Fruit fly (Drosophila melanogaster): ENCODE results near the gene CG13239.

dm6 chr3L:22901612-22902011, 41.0 kb downstream of the CG13239 start, which contains the start of gene BoYb:
- TF ChIP-seq insv (optimal IDR thresholded peaks at IDR 0.05) (no peak), h (optimal IDR thresholded peaks at IDR 0.05) (no peak), psq (optimal IDR thresholded peaks at IDR 0.05) (no peak), ttk (optimal IDR thresholded peaks at IDR 0.05) (no peak), Sin3A (optimal IDR thresholded peaks at IDR 0.05) (no peak)

Measured in Kc167 (cell line).